Fruit fly (Drosophila melanogaster) whole organism, embryonic: Measurements from ENCODE around the gene mAChR-C.
A peak's percentile ranks its signal among the peaks of the same experiment; 100 is the strongest.

Experiments
- Awh ChIP-seq: fragments of 200-800 bp; sonication (Bioruptor generic); IDR thresholded peaks from 2 replicates; pipeline ENCODE4, ENCODE4 v1.3.6; 2022; ENCODE audit warnings: missing biosample characterization, missing genetic modification characterization
- CG10366 ChIP-seq: fragments of 200-800 bp; sonication (Bioruptor generic); IDR thresholded peaks from 2 replicates; pipeline ENCODE4 v1.3.6; 2022; ENCODE audit warnings: missing biosample characterization, missing genetic modification characterization
- CG10543 ChIP-seq: fragments of 200-800 bp; sonication (Bioruptor generic); optimal IDR thresholded peaks from 3 replicates; lab custom pipeline; 2017; ENCODE audit warnings: missing biosample characterization, mild to moderate bottlenecking, missing genetic modification characterization, moderate library complexity
- CG10654 ChIP-seq: fragments of 200-800 bp; sonication (Bioruptor generic); optimal IDR thresholded peaks from 2 replicates; lab custom pipeline; 2016; ENCODE audit warnings: missing biosample characterization, missing genetic modification characterization
- CG12219 ChIP-seq: fragments of 200-800 bp; sonication (Bioruptor generic); optimal IDR thresholded peaks from 3 replicates; lab custom pipeline; 2018; ENCODE audit warnings: missing biosample characterization, mild to moderate bottlenecking, missing genetic modification characterization
- CG14014 ChIP-seq: fragments of 200-800 bp; sonication (Bioruptor generic); IDR thresholded peaks from 2 replicates; pipeline ENCODE4 v1.3.6; 2022; ENCODE audit warnings: missing biosample characterization, missing genetic modification characterization
- CG14441 ChIP-seq: fragments of 200-800 bp; sonication (Bioruptor generic); IDR thresholded peaks from 2 replicates; pipeline ENCODE4 v1.3.6; 2022; ENCODE audit warnings: missing biosample characterization, missing genetic modification characterization
- CG14667 ChIP-seq: fragments of 200-800 bp; sonication (Bioruptor generic); IDR thresholded peaks from 2 replicates; pipeline ENCODE4 v1.3.6; 2022; ENCODE audit warnings: missing biosample characterization, missing genetic modification characterization
- CG17568 ChIP-seq: fragments of 200-800 bp; sonication (Bioruptor generic); optimal IDR thresholded peaks from 2 replicates; lab custom pipeline; 2018; ENCODE audit warnings: missing biosample characterization, mild to moderate bottlenecking, missing genetic modification characterization, moderate library complexity
- CG18599 ChIP-seq: fragments of 200-800 bp; sonication (Bioruptor generic); optimal IDR thresholded peaks from 3 replicates; lab custom pipeline; 2017; ENCODE audit warnings: missing biosample characterization, missing genetic modification characterization, mild to moderate bottlenecking, moderate library complexity, missing genetic modification reagents
- CG2116 ChIP-seq: fragments of 200-800 bp; sonication (Bioruptor generic); optimal IDR thresholded peaks from 3 replicates; lab custom pipeline; 2018; ENCODE audit warnings: missing biosample characterization, mild to moderate bottlenecking, missing genetic modification characterization
- CG2199 ChIP-seq: fragments of 200-800 bp; sonication (Bioruptor generic); IDR thresholded peaks from 3 replicates; pipeline ENCODE4 v1.3.6; 2022; ENCODE audit warnings: missing biosample characterization, missing genetic modification characterization
- CG2889 ChIP-seq: fragments of 200-800 bp; sonication (Bioruptor generic); IDR thresholded peaks from 3 replicates; pipeline ENCODE4 v1.3.6; 2022; ENCODE audit warnings: missing biosample characterization, missing genetic modification characterization
- CG32772 ChIP-seq: fragments of 200-800 bp; sonication (Bioruptor generic); IDR thresholded peaks from 2 replicates; pipeline ENCODE4 v1.3.6; 2022; ENCODE audit warnings: missing biosample characterization, missing genetic modification characterization
- CG33213 ChIP-seq: fragments of 200-800 bp; sonication (Bioruptor generic); optimal IDR thresholded peaks from 3 replicates; lab custom pipeline; 2016; ENCODE audit warnings: missing biosample characterization, missing genetic modification characterization
- CG34224 ChIP-seq: fragments of 200-800 bp; sonication (Bioruptor generic); IDR thresholded peaks from 3 replicates; pipeline ENCODE4 v1.3.6; 2022; ENCODE audit warnings: missing biosample characterization, missing genetic modification characterization; ENCODE audit not compliant: partially characterized antibody
- CG3995 ChIP-seq: fragments of 200-800 bp; sonication (Bioruptor generic); optimal IDR thresholded peaks from 3 replicates; lab custom pipeline; 2016; ENCODE audit warnings: missing biosample characterization, missing genetic modification characterization
- CG6683 ChIP-seq: fragments of 200-800 bp; sonication (Bioruptor generic); optimal IDR thresholded peaks from 2 replicates; lab custom pipeline; 2017; ENCODE audit warnings: missing biosample characterization, mild to moderate bottlenecking, missing genetic modification characterization, missing genetic modification reagents
- CG7271 ChIP-seq: fragments of 200-800 bp; sonication (Bioruptor generic); optimal IDR thresholded peaks from 2 replicates; lab custom pipeline; 2018; ENCODE audit warnings: missing biosample characterization, mild to moderate bottlenecking, missing genetic modification characterization, moderate library complexity
- CG8281 ChIP-seq: fragments of 200-800 bp; sonication (Bioruptor generic); optimal IDR thresholded peaks from 2 replicates; lab custom pipeline; 2018; ENCODE audit warnings: missing biosample characterization, mild to moderate bottlenecking, missing genetic modification characterization, moderate library complexity
- CG9876 ChIP-seq: fragments of 200-800 bp; sonication (Bioruptor generic); optimal IDR thresholded peaks from 2 replicates; lab custom pipeline; 2016; ENCODE audit warnings: missing biosample characterization, missing genetic modification characterization
- CoRest ChIP-seq: fragments of 200-800 bp; sonication (Bioruptor generic); optimal IDR thresholded peaks from 3 replicates; lab custom pipeline; 2018; ENCODE audit warnings: missing biosample characterization, mild to moderate bottlenecking, missing genetic modification characterization, moderate library complexity
- Hey ChIP-seq: fragments of 200-800 bp; sonication (Bioruptor generic); optimal IDR thresholded peaks from 3 replicates; lab custom pipeline; 2018; ENCODE audit warnings: missing biosample characterization, mild to moderate bottlenecking, missing genetic modification characterization
- Lim3 ChIP-seq: fragments of 200-800 bp; sonication (Bioruptor generic); IDR thresholded peaks from 2 replicates; pipeline ENCODE4 v1.3.6; 2022; ENCODE audit warnings: missing biosample characterization, missing genetic modification characterization
- MESR4 ChIP-seq: fragments of 200-800 bp; sonication (Bioruptor generic); optimal IDR thresholded peaks from 2 replicates; lab custom pipeline; 2018; ENCODE audit warnings: missing biosample characterization, mild to moderate bottlenecking, missing genetic modification characterization, moderate library complexity
- Med ChIP-seq: fragments of 200-800 bp; sonication (Bioruptor generic); peaks from one replicate; lab custom pipeline; 2016; ENCODE audit warnings: missing biosample characterization, missing genetic modification characterization, mild to moderate bottlenecking, inconsistent platforms, moderate library complexity
- NK7.1 ChIP-seq: fragments of 200-800 bp; sonication (Bioruptor generic); optimal IDR thresholded peaks from 3 replicates; lab custom pipeline; 2016; ENCODE audit warnings: missing biosample characterization, missing genetic modification characterization
- Oaz ChIP-seq: fragments of 200-800 bp; sonication (Bioruptor generic); IDR thresholded peaks from 2 replicates; pipeline ENCODE4 v1.3.6; 2022; ENCODE audit warnings: missing biosample characterization, missing genetic modification characterization
- Pdp1 ChIP-seq, 2 experiments: fragments of 200-800 bp; sonication (Bioruptor generic); optimal IDR thresholded peaks; 3 replicates each; lab custom pipeline; 2016; ENCODE audit warnings: missing biosample characterization in 2 of 2, missing genetic modification characterization in 2 of 2, mild to moderate bottlenecking in 1 of 2, moderate library complexity in 1 of 2
- Rfx ChIP-seq: fragments of 200-800 bp; sonication (Bioruptor generic); IDR thresholded peaks from 2 replicates; pipeline ENCODE4 v1.3.6; 2022; ENCODE audit warnings: missing biosample characterization, missing genetic modification characterization
- Sry-β ChIP-seq: fragments of 200-800 bp; sonication (Bioruptor generic); optimal IDR thresholded peaks from 2 replicates; lab custom pipeline; 2018; ENCODE audit warnings: missing biosample characterization, mild to moderate bottlenecking, missing genetic modification characterization, moderate library complexity
- Taf1 ChIP-seq: fragments of 200-800 bp; sonication (Bioruptor generic); IDR thresholded peaks from 2 replicates; pipeline ENCODE4 v1.3.6; 2022; ENCODE audit warnings: missing biosample characterization, missing genetic modification characterization
- Vsx1 ChIP-seq: fragments of 200-800 bp; sonication (Bioruptor generic); optimal IDR thresholded peaks from 2 replicates; lab custom pipeline; 2017; ENCODE audit warnings: missing biosample characterization, mild to moderate bottlenecking, missing genetic modification characterization, missing genetic modification reagents
- bowl ChIP-seq: fragments of 200-800 bp; sonication (Bioruptor generic); IDR thresholded peaks from 2 replicates; pipeline ENCODE4 v1.3.6; 2022; ENCODE audit warnings: missing biosample characterization, missing genetic modification characterization
- crp ChIP-seq, 2 experiments: fragments of 200-800 bp; sonication (Bioruptor generic); optimal IDR thresholded peaks; 2 replicates in 1 of 2; 3 replicates in 1 of 2; lab custom pipeline; 2017; ENCODE audit warnings: missing biosample characterization in 2 of 2, missing genetic modification characterization in 2 of 2, mild to moderate bottlenecking in 1 of 2, moderate library complexity in 1 of 2
- danr ChIP-seq: fragments of 200-800 bp; sonication (Bioruptor generic); IDR thresholded peaks from 2 replicates; pipeline ENCODE4 v1.3.6; 2022; ENCODE audit warnings: missing biosample characterization, missing genetic modification characterization
- gro ChIP-seq: fragments of 200-800 bp; sonication (Bioruptor generic); optimal IDR thresholded peaks from 2 replicates; lab custom pipeline; 2016; ENCODE audit warnings: missing biosample characterization, missing genetic modification characterization
- ken ChIP-seq: fragments of 200-800 bp; sonication (Bioruptor generic); IDR thresholded peaks from 3 replicates; pipeline ENCODE4 v1.3.6; 2022; ENCODE audit warnings: missing biosample characterization, missing genetic modification characterization
- pnt ChIP-seq: fragments of 200-800 bp; sonication (Bioruptor generic); optimal IDR thresholded peaks from 3 replicates; lab custom pipeline; 2016; ENCODE audit warnings: missing biosample characterization, missing genetic modification characterization
- pum ChIP-seq: fragments of 200-800 bp; sonication (Bioruptor generic); optimal IDR thresholded peaks from 2 replicates; lab custom pipeline; 2016; ENCODE audit warnings: missing biosample characterization, missing genetic modification characterization
- sc ChIP-seq, 3 experiments: fragments of >200 bp in 2 of 3; fragments of 200-800 bp in 1 of 3; sonication (Bioruptor generic) in 1 of 3; optimal IDR thresholded peaks; 2 replicates in 2 of 3; 3 replicates in 1 of 3; lab custom pipeline; 2017; ENCODE audit warnings: mild to moderate bottlenecking in 1 of 3, missing biosample characterization in 1 of 3, missing genetic modification characterization in 1 of 3, missing genetic modification reagents in 1 of 3
- sima ChIP-seq: fragments of 200-800 bp; sonication (Bioruptor generic); optimal IDR thresholded peaks from 2 replicates; lab custom pipeline; 2016; ENCODE audit warnings: missing biosample characterization, missing genetic modification characterization
- sr ChIP-seq: fragments of 200-800 bp; sonication (Bioruptor generic); IDR thresholded peaks from 3 replicates; pipeline ENCODE4 v1.3.6; 2022; ENCODE audit warnings: missing biosample characterization, missing genetic modification characterization
- sug ChIP-seq: fragments of 200-800 bp; optimal IDR thresholded peaks from 2 replicates; lab custom pipeline; 2019; ENCODE audit warnings: missing biosample characterization, mild to moderate bottlenecking, missing genetic modification characterization, moderate library complexity
- tap ChIP-seq: fragments of 200-800 bp; optimal IDR thresholded peaks from 3 replicates; lab custom pipeline; 2019; ENCODE audit warnings: missing biosample characterization, mild to moderate bottlenecking, missing genetic modification characterization, moderate library complexity
- unpg ChIP-seq: fragments of 200-800 bp; sonication (Bioruptor generic); optimal IDR thresholded peaks from 3 replicates; lab custom pipeline; 2018; ENCODE audit warnings: missing biosample characterization, mild to moderate bottlenecking, missing genetic modification characterization, moderate library complexity
- wdn ChIP-seq: fragments of 200-800 bp; sonication (Bioruptor generic); IDR thresholded peaks from 2 replicates; pipeline ENCODE4 v1.3.6; 2022; ENCODE audit warnings: missing biosample characterization, missing genetic modification characterization
- zen ChIP-seq: fragments of 200-800 bp; sonication (Bioruptor generic); optimal IDR thresholded peaks from 3 replicates; lab custom pipeline; 2018; ENCODE audit warnings: missing biosample characterization, mild to moderate bottlenecking, missing genetic modification characterization, moderate library complexity

Gene mAChR-C

DNA sequence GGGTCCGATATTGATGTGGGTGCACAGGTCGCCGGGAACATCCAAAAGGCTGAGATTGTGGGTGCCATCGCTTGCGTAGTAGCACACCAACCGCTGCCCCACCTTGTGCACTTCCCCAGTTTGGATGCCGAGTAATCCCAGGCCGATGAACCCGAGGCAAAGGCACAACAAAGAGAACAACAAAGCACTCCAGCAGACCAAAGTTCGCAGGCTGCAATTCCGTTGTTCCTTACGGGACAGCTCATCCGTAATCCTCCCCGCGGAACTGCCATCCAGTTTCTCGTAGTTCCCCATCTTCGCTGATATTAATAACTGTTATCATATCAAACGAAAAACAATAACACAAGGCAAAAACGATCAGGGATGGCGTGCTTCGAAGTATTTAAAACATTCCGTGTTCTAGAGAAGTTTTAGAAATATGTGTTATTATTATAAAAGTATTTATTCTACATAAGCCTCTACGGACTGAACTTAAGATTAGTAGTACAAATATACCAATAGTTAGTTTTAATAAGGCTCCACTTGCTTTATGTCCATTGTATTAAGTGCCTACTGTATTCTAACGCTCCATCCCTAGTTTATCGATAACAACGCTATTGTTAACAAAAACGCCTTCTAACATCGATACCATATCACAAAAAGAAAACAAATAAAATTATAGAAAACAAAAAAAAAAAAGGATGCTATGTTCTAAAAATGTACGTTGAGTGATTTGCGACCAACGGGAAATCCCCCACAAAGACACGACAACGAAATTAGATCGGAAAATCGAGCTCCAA, 16.9 kb upstream of the mAChR-C start, which contains the start of the genes Cht11 and CG4558 (continued):
- TF ChIP-seq CG14014 (GFP tag; lab: Robert Waterston, UW) (peak; percentile 83), wdn (GFP tag; lab: Robert Waterston, UW) (peak; percentile 72), CG2116 (peak; percentile 86), sc (optimal IDR thresholded peaks at IDR 0.05; lab: Kevin White, UChicago) (no peak), sc (GFP tag; optimal IDR thresholded peaks at IDR 0.05; lab: Kevin White, UChicago) (peak; percentile 50), MESR4 (GFP tag; lab: Kevin White, UChicago) (peak; percentile 25), ken (peak; percentile 78), CoRest (tag; lab: Kevin White, UChicago) (peak; percentile 90), CG14667 (GFP tag; lab: Robert Waterston, UW) (peak; percentile 67; the same call in 1 of the 2 replicates), CG2889 (GFP tag; lab: Robert Waterston, UW) (peak; percentile 76), pum (GFP tag; lab: Kevin White, UChicago) (peak; percentile 79), sug (tag; lab: Kevin White, UChicago) (peak; percentile 85), Hey (tag; lab: Kevin White, UChicago) (no peak), CG8281 (peak; percentile 42), CG32772 (GFP tag; lab: Robert Waterston, UW) (peak; percentile 80), Rfx (peak; percentile 87), CG12219 (peak; percentile 50), CG33213 (GFP tag; lab: Kevin White, UChicago) (peak; percentile 11), Vsx1 (GFP tag; lab: Kevin White, UChicago) (peak; percentile 41), Sry-β (GFP tag; lab: Kevin White, UChicago) (peak; percentile 4), Med (GFP tag; lab: Kevin White, UChicago) (peak; percentile 94), Lim3 (GFP tag; lab: Robert Waterston, UW) (no peak), CG10654 (GFP tag; lab: Kevin White, UChicago) (peak; percentile 77), bowl (GFP tag; lab: Robert Waterston, UW) (no peak), CG3995 (GFP tag; lab: Kevin White, UChicago) (peak; percentile 66), CG2199 (0 out of 3 replicates have a peak, but pooled peaks have one; percentile 45), CG10543 (GFP tag; lab: Kevin White, UChicago) (peak; percentile 68), CG17568 (no peak), CG34224 (GFP tag; lab: Robert Waterston, UW) (peak; percentile 62; the same call in 1 of the 3 replicates), zen (tag; lab: Kevin White, UChicago) (peak; percentile 62), danr (GFP tag; lab: Robert Waterston, UW) (peak; percentile 45; the same call in 1 of the 2 replicates), CG7271 (peak; percentile 32), unpg (GFP tag; lab: Kevin White, UChicago) (peak; percentile 81), Oaz (peak; percentile 50; the same call in 1 of the 2 replicates), CG9876 (GFP tag; lab: Kevin White, UChicago) (no peak), CG10366 (GFP tag; lab: Robert Waterston, UW) (peak; percentile 81), sr (GFP tag; lab: Robert Waterston, UW) (0 out of 3 replicates have a peak, but pooled peaks have one; percentile 24), Taf1 (GFP tag; lab: Robert Waterston, UW) (peak; percentile 72), Awh (GFP tag; lab: Robert Waterston, UW) (peak; percentile 64; the same call in 1 of the 2 replicates), Pdp1 (GFP tag; optimal IDR thresholded peaks at IDR 0.05; lab: Kevin White, UChicago) (peak; percentile 59 to 76), tap (tag; lab: Kevin White, UChicago) (peak; percentile 66), CG14441 (GFP tag; lab: Robert Waterston, UW) (peak; percentile 88), gro (GFP tag; lab: Kevin White, UChicago) (peak; percentile 49), CG18599 (GFP tag; lab: Kevin White, UChicago) (peak; percentile 82), sima (no peak), NK7.1 (GFP tag; lab: Kevin White, UChicago) (no peak), CG6683 (GFP tag; lab: Kevin White, UChicago) (peak; percentile 22), pnt (peak; percentile 52), crp (GFP tag; optimal IDR thresholded peaks at IDR 0.05; lab: Kevin White, UChicago) (peak in 1 of 2 experiments; percentile 21)
